In genomic region chrV:16808168-16808567, ce11 we compare ENCODE assay signal across 3 worm cellular contexts.
TF ChIP-seq lines count a peak whose summit lies in the region.

No protein-coding gene starts in this region.

TF ChIP-seq in whole organism, L3 larva, 47 proteins besides CTCF, POLR2A, EP300 and RAD21:
- TF ChIP-seq nfya-1 (tag; optimal IDR thresholded peaks at IDR 0.05; lab: Kevin White, UChicago; ENCODE audit: insufficient read depth) (peak; percentile 98), nhr-237 (tag; optimal IDR thresholded peaks at IDR 0.05; lab: Kevin White, UChicago) (no peak)

TF ChIP-seq in whole organism, late embryonic, 69 proteins besides CTCF, POLR2A, EP300 and RAD21:
- TF ChIP-seq nfya-1 (tag; optimal IDR thresholded peaks at IDR 0.05; lab: Kevin White, UChicago) (peak; percentile 94), C38D4.7 (GFP tag; optimal IDR thresholded peaks at IDR 0.05; lab: Kevin White, UChicago) (no peak)

TF ChIP-seq in whole organism, young adult, 124 proteins besides CTCF, POLR2A, EP300 and RAD21:
- no peak for TF ChIP-seq lin-26 (GFP tag; IDR thresholded peaks at IDR 0.05; lab: Robert Waterston, UW)
- TF ChIP-seq zfh-2 (GFP tag; conservative IDR thresholded peaks at IDR 0.05; lab: Robert Waterston, UW): no peak
- peak; percentile 71; the same call in 1 of the 2 replicates for TF ChIP-seq nfyb-1 (GFP tag; IDR thresholded peaks at IDR 0.05; lab: Robert Waterston, UW)
- no peak for TF ChIP-seq egl-18 (GFP tag; IDR thresholded peaks at IDR 0.05; lab: Robert Waterston, UW)
- TF ChIP-seq snpc-1.3 (tag; optimal IDR thresholded peaks at IDR 0.05; lab: Kevin White, UChicago; ENCODE audit: insufficient read depth): no peak
TF ChIP-seq in whole organism, young adult: peak in this region for 1.
